Worm (Caenorhabditis elegans) whole organism, L4/young adult: ENCODE results near the gene H03G16.6.

Experiments
- dao-5 ChIP-seq: sonication (generic microtip); optimal IDR thresholded peaks from 2 replicates; lab custom pipeline; 2016; ENCODE audit warnings: missing genotype, missing genetic modification characterization, moderate library complexity, missing compliant biosample characterization
- him-1 ChIP-seq: sonication (generic microtip); optimal IDR thresholded peaks from 2 replicates; lab custom pipeline; 2016; ENCODE audit warnings: missing genotype, missing genetic modification reagents, missing genetic modification characterization, missing compliant biosample characterization

- no peak for TF ChIP-seq him-1
- TF ChIP-seq dao-5 = no peak
Observed at ce11 chrX:15016102-15016501, 36.4 kb upstream of the H03G16.6 start.
